Worm (Caenorhabditis elegans) whole organism, early embryonic: ENCODE measurements around the gene srh-240.

Source experiments
- ama-1 ChIP-seq: fragments of 150-350 bp; optimal IDR thresholded peaks from 2 replicates; lab custom pipeline; 2014
- ets-7 ChIP-seq: sonication (generic microtip); optimal IDR thresholded peaks from 2 replicates; lab custom pipeline; 2016; ENCODE audit warnings: missing genotype, missing genetic modification characterization, missing compliant biosample characterization
- flt-1 ChIP-seq: fragments of 200-800 bp; sonication (Bioruptor generic); IDR thresholded peaks from 2 replicates; pipeline ENCODE4 v1.3.6; 2022; ENCODE audit warnings: missing genetic modification characterization, missing compliant biosample characterization
- hmbx-1 ChIP-seq: sonication (generic microtip); optimal IDR thresholded peaks from 2 replicates; lab custom pipeline; 2016; ENCODE audit warnings: mild to moderate bottlenecking, missing genetic modification characterization, missing compliant biosample characterization
- pes-1 ChIP-seq: fragments of 200-800 bp; sonication (Bioruptor generic); IDR thresholded peaks from 2 replicates; pipeline ENCODE4 v1.3.6; 2022; ENCODE audit warnings: missing genetic modification reagents, missing genetic modification characterization, missing compliant biosample characterization
- tbx-11 ChIP-seq: fragments of 200-800 bp; sonication (Bioruptor generic); IDR thresholded peaks from 2 replicates; pipeline ENCODE4 v1.3.6; 2022; ENCODE audit warnings: missing genetic modification characterization, missing compliant biosample characterization
- tbx-37 ChIP-seq: fragments of 200-800 bp; sonication (Bioruptor generic); conservative IDR thresholded peaks from 2 replicates; pipeline ENCODE4 v1.3.6; 2022; ENCODE audit warnings: missing genetic modification reagents, missing genetic modification characterization, missing compliant biosample characterization
- tra-4 ChIP-seq: sonication (generic microtip); optimal IDR thresholded peaks from 2 replicates; lab custom pipeline; 2017; ENCODE audit warnings: missing genetic modification characterization, missing compliant biosample characterization

DNA sequence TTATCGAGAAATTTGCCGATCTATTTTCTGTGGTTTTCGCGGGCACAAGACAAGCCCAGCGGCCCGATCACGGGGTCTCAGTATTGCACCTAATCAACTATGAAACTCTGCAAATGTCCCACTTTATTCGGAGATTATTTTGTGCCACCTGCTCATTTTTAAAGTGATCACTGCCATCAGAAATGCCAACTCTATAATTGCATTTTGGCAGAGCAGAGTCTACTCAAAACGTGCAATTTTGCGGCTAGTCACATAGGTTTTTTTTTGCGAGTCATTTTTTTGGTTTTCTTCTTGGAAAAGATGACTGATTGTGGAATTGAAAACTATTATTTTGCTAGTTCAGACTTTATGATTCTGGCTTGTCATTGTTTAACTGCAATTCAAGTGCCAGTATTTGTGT is at the start of gene srh-240:
- no peak for TF ChIP-seq flt-1 (GFP tag; lab: Robert Waterston, UW)
- no peak for TF ChIP-seq tbx-11
- no peak for TF ChIP-seq hmbx-1 (tag; lab: Kevin White, UChicago)
- no peak for TF ChIP-seq pes-1
- TF ChIP-seq tbx-37 (GFP tag; lab: Robert Waterston, UW): no peak
- TF ChIP-seq ets-7: no peak
- no peak for TF ChIP-seq ama-1 (lab: Kevin White, UChicago)
- TF ChIP-seq tra-4: no peak
